Worm (Caenorhabditis elegans): ENCODE data around the gene ufl-1.

ce11 chrIV:7043430-7043829 is 6.8 kb upstream of the ufl-1 start:
- TF ChIP-seq ceh-9 (tag; optimal IDR thresholded peaks at IDR 0.05) (no peak), elt-2 (tag; optimal IDR thresholded peaks at IDR 0.05) (no peak), ceh-18 (tag; optimal IDR thresholded peaks at IDR 0.05) (no peak), rnt-1 (tag; optimal IDR thresholded peaks at IDR 0.05) (no peak)

Data from whole organism, late embryonic.